Worm (Caenorhabditis elegans): ENCODE data around the gene rbm-25.

DNA sequence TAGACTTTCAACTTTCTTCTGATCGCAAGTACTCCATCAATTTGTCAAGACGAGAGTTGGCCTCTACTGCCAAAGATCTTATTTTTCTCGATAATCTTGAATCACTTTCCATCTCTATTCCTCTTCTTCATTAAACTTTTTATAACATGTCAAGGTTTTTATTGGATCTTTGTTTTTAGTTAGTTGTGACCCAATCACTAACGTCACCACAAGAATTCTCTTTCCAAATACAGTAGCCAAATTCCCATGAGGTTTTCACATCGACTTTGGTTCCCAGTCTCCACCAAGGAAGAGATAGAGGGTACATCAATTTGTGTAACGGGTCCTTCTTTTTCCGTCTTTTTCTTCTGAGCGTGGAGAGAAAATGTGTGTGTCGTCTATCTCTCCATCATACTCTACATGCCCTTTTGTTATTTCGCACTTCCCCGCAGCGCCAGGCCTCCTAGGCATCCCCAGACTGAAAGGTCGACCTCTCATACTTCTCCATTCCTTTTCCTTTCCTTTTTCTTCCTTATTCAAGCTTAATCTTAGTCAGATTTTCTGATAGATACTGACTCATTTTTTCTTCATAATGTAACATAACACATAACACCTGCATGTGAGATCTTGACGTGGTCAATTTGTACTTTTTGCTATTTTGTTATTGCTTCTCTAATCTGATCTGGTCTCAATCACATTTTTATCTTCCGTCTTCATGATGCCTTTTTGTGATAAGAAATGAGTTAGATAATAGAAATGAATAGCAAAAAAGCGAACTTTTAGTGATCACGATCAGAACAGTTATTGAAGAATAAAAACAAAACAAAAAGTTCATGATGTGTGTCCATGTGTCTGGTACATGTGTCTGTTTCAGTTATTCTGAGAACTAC is 41.2 kb downstream of the rbm-25 start:
- no peak for TF ChIP-seq hnd-1 (tag; optimal IDR thresholded peaks at IDR 0.05)
- TF ChIP-seq flt-1 (GFP tag; IDR thresholded peaks at IDR 0.05): no peak
- no peak for TF ChIP-seq ama-1 (optimal IDR thresholded peaks at IDR 0.05)
- no peak for TF ChIP-seq tra-4 (tag; optimal IDR thresholded peaks at IDR 0.05)
- TF ChIP-seq aly-1 (tag; optimal IDR thresholded peaks at IDR 0.05): no peak
- no peak for TF ChIP-seq pes-1 (GFP tag; IDR thresholded peaks at IDR 0.05)
- TF ChIP-seq sea-1 (GFP tag; conservative IDR thresholded peaks at IDR 0.05): no peak

Measured in whole organism, early embryonic.